Fruit fly (Drosophila melanogaster): ENCODE results near the gene csw.
A peak's percentile ranks its signal among the peaks of the same experiment; 100 is the strongest.

csw gene

DNA sequence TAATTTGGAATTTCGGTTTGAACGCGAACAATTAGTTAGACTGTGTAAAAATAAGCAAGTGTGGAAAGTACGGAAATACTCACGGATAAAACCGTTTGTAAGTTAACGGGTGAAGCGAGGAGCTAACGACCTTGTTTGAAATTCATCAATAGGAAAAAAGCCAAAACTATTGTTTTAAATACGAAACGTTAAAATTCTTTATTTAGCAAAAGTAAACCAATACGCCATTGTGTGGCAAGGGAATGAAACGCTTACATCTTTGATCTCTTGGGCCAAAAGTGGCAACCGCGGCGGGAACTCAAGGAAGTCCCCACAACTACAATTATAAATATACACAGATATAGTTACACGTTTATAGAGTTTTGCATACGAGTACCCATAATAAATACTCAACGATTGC, 27.8 kb upstream of the csw start, which contains the start of gene CG14054:
Gene CG14054, minus strand, starts transcription at position 101 of the 400 bp plus-strand sequence.
- TF ChIP-seq GATAe (GFP tag; conservative IDR thresholded peaks at IDR 0.05): no peak
- peak; percentile 24 for TF ChIP-seq sens (GFP tag)

DNA sequence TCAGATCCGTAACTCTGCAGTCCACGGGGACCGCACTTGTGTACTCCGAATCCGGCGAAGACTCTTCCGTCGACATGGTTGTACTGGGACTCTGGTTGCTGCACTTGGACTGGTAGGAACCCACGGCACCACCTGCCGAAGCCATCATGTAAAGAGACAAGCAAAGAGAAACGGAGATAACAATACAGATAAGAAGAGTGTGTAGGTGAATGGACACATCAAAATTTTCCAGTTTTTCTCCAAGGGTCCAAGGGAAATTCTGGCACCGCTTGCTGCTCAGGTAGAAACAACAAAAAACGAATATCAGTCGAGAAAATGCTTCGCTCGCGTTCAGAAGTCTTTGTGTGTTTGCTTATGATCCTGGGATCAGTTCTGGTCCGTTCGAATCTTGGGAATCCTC, 25.7 kb upstream of the csw start, which contains the start of gene CG4194:
Gene CG4194, plus strand, starts transcription at position 301 of the 400 bp plus-strand sequence.
- TF ChIP-seq CG6254 (GFP tag; optimal IDR thresholded peaks at IDR 0.05): no peak
- TF ChIP-seq knrl (GFP tag; IDR thresholded peaks at IDR 0.05; ENCODE audit: partially characterized antibody): no peak
- TF ChIP-seq CG3163 (GFP tag; optimal IDR thresholded peaks at IDR 0.05): peak; percentile 50
- peak; percentile 8 for TF ChIP-seq ac (GFP tag; optimal IDR thresholded peaks at IDR 0.05)

DNA sequence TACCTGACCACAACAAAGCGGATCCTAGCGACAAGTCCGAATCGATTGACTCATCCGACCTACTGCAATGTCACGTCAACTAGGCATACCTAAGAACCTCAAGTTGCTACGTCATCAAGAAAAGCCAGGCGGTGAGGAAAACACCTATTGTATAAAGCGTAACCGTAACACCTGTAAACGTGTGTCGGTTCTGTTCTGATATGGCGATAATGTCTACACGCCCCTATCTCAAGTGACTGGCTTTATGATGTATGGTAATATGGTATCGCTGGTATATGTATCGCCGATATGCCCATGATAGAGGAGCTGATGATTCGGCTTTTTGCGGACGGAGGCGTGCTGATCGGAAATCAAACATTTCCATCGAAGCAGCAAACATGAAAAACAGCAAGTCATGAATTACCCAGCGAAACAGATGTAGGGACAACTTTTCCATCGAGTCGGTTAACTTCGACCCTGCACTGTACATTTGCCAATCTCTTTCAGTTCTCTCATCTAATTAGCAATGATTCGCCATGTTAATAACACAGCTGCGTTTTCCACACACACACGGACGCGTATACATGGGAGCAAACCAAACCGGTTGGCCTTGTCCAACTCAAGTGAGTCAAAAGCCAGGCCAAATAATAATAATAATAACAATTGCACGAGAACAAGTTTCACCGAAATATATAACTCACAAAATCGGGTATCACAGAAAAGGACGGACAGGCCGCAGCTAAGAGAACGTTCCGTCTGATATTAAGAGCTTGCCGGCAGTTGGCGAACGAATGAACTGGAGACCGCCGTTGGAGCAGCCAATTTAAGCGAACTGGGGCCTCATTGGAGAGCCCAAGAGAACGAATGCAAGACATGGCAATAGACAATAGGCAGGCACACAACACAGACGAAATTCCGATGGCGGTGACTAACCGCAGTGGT, 24.0 kb upstream of the csw start:
- TF ChIP-seq slou (GFP tag; optimal IDR thresholded peaks at IDR 0.05) (no peak), CG6813 (GFP tag; optimal IDR thresholded peaks at IDR 0.05) (no peak), CG13123 (GFP tag; optimal IDR thresholded peaks at IDR 0.05) (no peak), CG9932 (GFP tag; IDR thresholded peaks at IDR 0.05) (no peak), Meics (GFP tag; optimal IDR thresholded peaks at IDR 0.05) (no peak), sob (GFP tag; IDR thresholded peaks at IDR 0.05) (no peak), CG3163 (GFP tag; optimal IDR thresholded peaks at IDR 0.05) (peak; percentile 78), onecut (GFP tag; IDR thresholded peaks at IDR 0.05) (no peak), eve (GFP tag; optimal IDR thresholded peaks at IDR 0.05) (no peak), pb (GFP tag; optimal IDR thresholded peaks at IDR 0.05) (no peak), wor (GFP tag; IDR thresholded peaks at IDR 0.05) (no peak), gsb (GFP tag; IDR thresholded peaks at IDR 0.05) (no peak), exex (tag; optimal IDR thresholded peaks at IDR 0.05) (peak; percentile 28), CG15479 (GFP tag; optimal IDR thresholded peaks at IDR 0.05) (no peak), kah (GFP tag; optimal IDR thresholded peaks at IDR 0.05) (no peak), CG34376 (GFP tag; optimal IDR thresholded peaks at IDR 0.05) (peak; percentile 37), CG7963 (GFP tag; IDR thresholded peaks at IDR 0.05; ENCODE audit: partially characterized antibody) (no peak), Jarid2 (GFP tag; optimal IDR thresholded peaks at IDR 0.05) (no peak), CG4854 (GFP tag; optimal IDR thresholded peaks at IDR 0.05) (no peak), CG6654 (GFP tag; optimal IDR thresholded peaks at IDR 0.05) (no peak), CG7745 (tag; optimal IDR thresholded peaks at IDR 0.05) (no peak), Fer3 (tag; optimal IDR thresholded peaks at IDR 0.05) (no peak), chinmo (GFP tag; IDR thresholded peaks at IDR 0.05; ENCODE audit: partially characterized antibody) (peak; percentile 80; the same call in 1 of the 4 replicates), btn (GFP tag; optimal IDR thresholded peaks at IDR 0.05) (no peak), CG1603 (tag; optimal IDR thresholded peaks at IDR 0.05) (no peak), GATAe (GFP tag; conservative IDR thresholded peaks at IDR 0.05) (no peak), CG15073 (GFP tag; optimal IDR thresholded peaks at IDR 0.05) (no peak), CG13287 (GFP tag; IDR thresholded peaks at IDR 0.05; ENCODE audit: partially characterized antibody) (no peak), CG10565 (GFP tag; optimal IDR thresholded peaks at IDR 0.05) (no peak), CG17359 (tag; optimal IDR thresholded peaks at IDR 0.05) (no peak), grn (GFP tag; optimal IDR thresholded peaks at IDR 0.05) (peak; percentile 63), CG1602 (GFP tag; optimal IDR thresholded peaks at IDR 0.05) (no peak), dmrt11E (tag; optimal IDR thresholded peaks at IDR 0.05) (no peak), CG10267 (tag; optimal IDR thresholded peaks at IDR 0.05) (no peak), lov (optimal IDR thresholded peaks at IDR 0.05) (no peak), lov (GFP tag; IDR thresholded peaks at IDR 0.05) (no peak), Pdp1 (GFP tag; optimal IDR thresholded peaks at IDR 0.05) (peak in 1 of 2 experiments; percentile 71), CG4282 (GFP tag; optimal IDR thresholded peaks at IDR 0.05) (no peak), cwo (GFP tag; optimal IDR thresholded peaks at IDR 0.05) (peak; percentile 34), unpg (GFP tag; optimal IDR thresholded peaks at IDR 0.05) (no peak)

All from whole organism, embryonic.